Worm (Caenorhabditis elegans) whole organism, L4 larva: ENCODE measurements around the gene trpl-2.

Experiments used
- Y5F2A.4 ChIP-seq: fragments of 200-800 bp; sonication (Bioruptor generic); optimal IDR thresholded peaks from 2 replicates; lab custom pipeline; 2018; ENCODE audit warnings: mild to moderate bottlenecking, missing genetic modification characterization, missing compliant biosample characterization
- ceh-32 ChIP-seq: sonication (generic microtip); optimal IDR thresholded peaks from 2 replicates; lab custom pipeline; 2016; ENCODE audit warnings: mild to moderate bottlenecking, missing genetic modification characterization, missing compliant biosample characterization; ENCODE audit not compliant: poor library complexity
- dpl-1 ChIP-seq: fragments of 150-350 bp; optimal IDR thresholded peaks from 2 replicates; lab custom pipeline; 2014; ENCODE audit warnings: missing biosample characterization, missing genetic modification reagents, missing genetic modification characterization
- lin-39 ChIP-seq: fragments of 150-350 bp; optimal IDR thresholded peaks from 2 replicates; lab custom pipeline; 2014; ENCODE audit warnings: missing biosample characterization, missing genetic modification reagents, missing genetic modification characterization
- nhr-237 ChIP-seq: sonication (generic microtip); optimal IDR thresholded peaks from 2 replicates; lab custom pipeline; 2017; ENCODE audit warnings: missing biosample characterization, missing genetic modification characterization
- nhr-6 ChIP-seq: fragments of 150-350 bp; optimal IDR thresholded peaks from 2 replicates; lab custom pipeline; 2014; ENCODE audit warnings: missing biosample characterization, missing genetic modification characterization

ce11 chrIV:4294552-4294951 is 31.9 kb upstream of the trpl-2 start, which contains the start of gene F15E6.3:
- TF ChIP-seq lin-39 (tag; lab: Kevin White, UChicago) = no peak
- no peak for TF ChIP-seq nhr-6 (tag; lab: Kevin White, UChicago)
- TF ChIP-seq Y5F2A.4 (GFP tag; lab: Kevin White, UChicago) = no peak
- TF ChIP-seq dpl-1 (GFP tag; lab: Kevin White, UChicago) = no peak
- TF ChIP-seq ceh-32 = no peak
- no peak for TF ChIP-seq nhr-237 (tag; lab: Kevin White, UChicago)
